Worm (Caenorhabditis elegans) whole organism, early embryonic: ENCODE data around the gene srx-125.

Experiments
- B0310.2 ChIP-seq: sonication (generic microtip); optimal IDR thresholded peaks from 2 replicates; lab custom pipeline; 2016; ENCODE audit warnings: mild to moderate bottlenecking, missing genetic modification characterization, missing compliant biosample characterization
- F13C5.2 ChIP-seq: sonication (generic microtip); optimal IDR thresholded peaks from 2 replicates; lab custom pipeline; 2017; ENCODE audit warnings: mild to moderate bottlenecking, missing genetic modification characterization, inconsistent platforms, missing compliant biosample characterization
- aly-1 ChIP-seq: sonication (generic microtip); optimal IDR thresholded peaks from 2 replicates; lab custom pipeline; 2016; ENCODE audit warnings: missing genetic modification characterization, missing compliant biosample characterization
- ama-1 ChIP-seq: fragments of 150-350 bp; optimal IDR thresholded peaks from 2 replicates; lab custom pipeline; 2014
- ceh-13 ChIP-seq: fragments of 200-800 bp; sonication (Bioruptor generic); optimal IDR thresholded peaks from 2 replicates; lab custom pipeline; 2018; ENCODE audit warnings: mild to moderate bottlenecking, missing genetic modification characterization, missing compliant biosample characterization
- ceh-36 ChIP-seq: sonication (generic microtip); optimal IDR thresholded peaks from 2 replicates; lab custom pipeline; 2016; ENCODE audit warnings: missing genetic modification characterization, inconsistent platforms, missing compliant biosample characterization
- ets-7 ChIP-seq: sonication (generic microtip); optimal IDR thresholded peaks from 2 replicates; lab custom pipeline; 2016; ENCODE audit warnings: missing genotype, missing genetic modification characterization, missing compliant biosample characterization
- flt-1 ChIP-seq: fragments of 200-800 bp; sonication (Bioruptor generic); IDR thresholded peaks from 2 replicates; pipeline ENCODE4 v1.3.6; 2022; ENCODE audit warnings: missing genetic modification characterization, missing compliant biosample characterization
- hmbx-1 ChIP-seq: sonication (generic microtip); optimal IDR thresholded peaks from 2 replicates; lab custom pipeline; 2016; ENCODE audit warnings: mild to moderate bottlenecking, missing genetic modification characterization, missing compliant biosample characterization
- hmg-4 ChIP-seq: fragments of 200-800 bp; sonication (Bioruptor generic); optimal IDR thresholded peaks from 2 replicates; lab custom pipeline; 2018; ENCODE audit warnings: mild to moderate bottlenecking, missing genetic modification characterization, missing compliant biosample characterization
- hnd-1 ChIP-seq: sonication (generic microtip); optimal IDR thresholded peaks from 2 replicates; lab custom pipeline; 2016; ENCODE audit warnings: missing genetic modification characterization, missing compliant biosample characterization
- pes-1 ChIP-seq: fragments of 200-800 bp; sonication (Bioruptor generic); IDR thresholded peaks from 2 replicates; pipeline ENCODE4 v1.3.6; 2022; ENCODE audit warnings: missing genetic modification reagents, missing genetic modification characterization, missing compliant biosample characterization
- scrt-1 ChIP-seq: fragments of 200-800 bp; sonication (Bioruptor generic); IDR thresholded peaks from 2 replicates; pipeline ENCODE4 v1.3.6; 2022; ENCODE audit warnings: missing genetic modification characterization, missing compliant biosample characterization
- sea-1 ChIP-seq: fragments of 200-800 bp; sonication (Bioruptor generic); conservative IDR thresholded peaks from 2 replicates; pipeline ENCODE4 v1.3.6; 2022; ENCODE audit warnings: missing genetic modification characterization, missing compliant biosample characterization
- tbx-11 ChIP-seq: fragments of 200-800 bp; sonication (Bioruptor generic); IDR thresholded peaks from 2 replicates; pipeline ENCODE4 v1.3.6; 2022; ENCODE audit warnings: missing genetic modification characterization, missing compliant biosample characterization
- tbx-37 ChIP-seq: fragments of 200-800 bp; sonication (Bioruptor generic); conservative IDR thresholded peaks from 2 replicates; pipeline ENCODE4 v1.3.6; 2022; ENCODE audit warnings: missing genetic modification reagents, missing genetic modification characterization, missing compliant biosample characterization
- tra-4 ChIP-seq: sonication (generic microtip); optimal IDR thresholded peaks from 2 replicates; lab custom pipeline; 2017; ENCODE audit warnings: missing genetic modification characterization, missing compliant biosample characterization

The srx-125 gene

DNA sequence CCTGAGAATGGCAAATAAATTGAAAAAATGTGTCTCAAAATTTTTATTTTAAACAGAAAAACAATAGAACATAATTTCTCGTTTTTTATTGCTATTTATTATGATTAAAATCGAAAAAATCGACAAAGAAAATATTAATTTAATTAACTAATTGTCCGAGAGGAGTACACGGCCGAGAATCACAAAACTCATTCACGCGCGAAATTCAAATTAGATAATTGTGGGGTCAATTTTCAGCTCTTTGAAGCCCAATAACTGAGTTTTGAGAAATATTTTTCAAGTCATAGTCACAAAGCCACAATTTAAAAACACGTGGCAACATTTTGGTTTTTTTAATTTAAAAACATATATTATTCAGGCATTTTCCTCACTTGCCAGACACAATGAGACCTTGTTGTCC lies 42.0 kb downstream of the srx-125 start:
- TF ChIP-seq aly-1 (tag; lab: Kevin White, UChicago) (no peak), ceh-36 (tag; lab: Kevin White, UChicago) (no peak), ets-7 (tag; lab: Kevin White, UChicago) (no peak)

ce11 chrV:13410688-13411087 lies 43.6 kb downstream of the srx-125 start, which contains the start of gene F53F1.4:
Gene F53F1.4 (plus strand): TSS chrV:13411077.
- no peak for TF ChIP-seq ets-7 (tag; lab: Kevin White, UChicago)
- no peak for TF ChIP-seq hmbx-1 (tag; lab: Kevin White, UChicago)
- TF ChIP-seq sea-1 (GFP tag; lab: Robert Waterston, UW) = no peak
- TF ChIP-seq ama-1 (lab: Kevin White, UChicago) = no peak
- TF ChIP-seq tra-4 (tag; lab: Kevin White, UChicago) = no peak
- no peak for TF ChIP-seq F13C5.2 (tag; lab: Kevin White, UChicago)
- no peak for TF ChIP-seq tbx-37 (GFP tag; lab: Robert Waterston, UW)
- TF ChIP-seq ceh-13 (GFP tag; lab: Kevin White, UChicago) = no peak
- no peak for TF ChIP-seq B0310.2
- no peak for TF ChIP-seq hnd-1 (tag; lab: Kevin White, UChicago)
- TF ChIP-seq ceh-36 (tag; lab: Kevin White, UChicago) = no peak
- TF ChIP-seq aly-1 (tag; lab: Kevin White, UChicago) = no peak
- no peak for TF ChIP-seq tbx-11
- no peak for TF ChIP-seq pes-1 (GFP tag; lab: Robert Waterston, UW)
- TF ChIP-seq hmg-4 = no peak
- TF ChIP-seq scrt-1 (GFP tag; lab: Robert Waterston, UW) = no peak
- TF ChIP-seq flt-1 (GFP tag; lab: Robert Waterston, UW) = no peak

- TF ChIP-seq pes-1 (GFP tag; lab: Robert Waterston, UW) (no peak; the same call in 1 of the 2 replicates), tbx-37 (GFP tag; lab: Robert Waterston, UW) (no peak), hnd-1 (tag; lab: Kevin White, UChicago) (no peak), tbx-11 (no peak), tra-4 (tag; lab: Kevin White, UChicago) (no peak), sea-1 (GFP tag; lab: Robert Waterston, UW) (no peak; the same call in 1 of the 2 replicates), ets-7 (tag; lab: Kevin White, UChicago) (no peak), hmbx-1 (tag; lab: Kevin White, UChicago) (no peak), ceh-13 (GFP tag; lab: Kevin White, UChicago) (no peak), ceh-36 (tag; lab: Kevin White, UChicago) (no peak)
These were observed 44.3 kb downstream of the srx-125 start for ce11 chrV:13411225-13411991.

- TF ChIP-seq tra-4 (tag; lab: Kevin White, UChicago) = no peak
- TF ChIP-seq tbx-37 (GFP tag; lab: Robert Waterston, UW) = no peak
- no peak for TF ChIP-seq F13C5.2 (tag; lab: Kevin White, UChicago)
- TF ChIP-seq pes-1 (GFP tag; lab: Robert Waterston, UW) = no peak
- no peak for TF ChIP-seq aly-1 (tag; lab: Kevin White, UChicago)
- no peak for TF ChIP-seq ama-1 (lab: Kevin White, UChicago)
- no peak for TF ChIP-seq ceh-13 (GFP tag; lab: Kevin White, UChicago)
- TF ChIP-seq hmg-4 = no peak
- TF ChIP-seq sea-1 (GFP tag; lab: Robert Waterston, UW) = no peak
- no peak for TF ChIP-seq ceh-36 (tag; lab: Kevin White, UChicago)
These were observed 44.8 kb downstream of the srx-125 start for ce11 chrV:13411992-13412298.

DNA sequence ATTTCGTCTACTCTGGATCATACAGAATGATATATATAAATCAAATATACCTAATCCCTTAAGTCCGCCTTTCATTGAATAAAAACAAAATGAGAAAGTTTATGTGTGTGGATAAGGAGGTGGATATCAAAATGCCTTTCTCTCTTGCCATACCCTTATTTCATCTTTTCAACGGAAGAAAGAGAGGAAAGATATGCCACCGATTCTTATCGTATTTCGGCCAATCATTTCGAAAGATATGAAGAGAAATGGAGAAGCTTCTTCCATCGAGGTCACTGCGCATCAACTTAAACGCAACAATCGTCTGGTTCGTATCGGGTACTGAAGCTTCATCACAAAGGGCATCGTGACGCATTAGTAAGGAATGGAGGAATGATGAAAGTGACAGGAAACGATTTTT lies 46.2 kb downstream of the srx-125 start:
- TF ChIP-seq scrt-1 (GFP tag; lab: Robert Waterston, UW) = no peak
- no peak for TF ChIP-seq ets-7 (tag; lab: Kevin White, UChicago)
- no peak for TF ChIP-seq hmbx-1 (tag; lab: Kevin White, UChicago)
- no peak for TF ChIP-seq ceh-13 (GFP tag; lab: Kevin White, UChicago)
- no peak for TF ChIP-seq pes-1 (GFP tag; lab: Robert Waterston, UW)
- TF ChIP-seq tra-4 (tag; lab: Kevin White, UChicago) = no peak
- no peak for TF ChIP-seq sea-1 (GFP tag; lab: Robert Waterston, UW)
- no peak for TF ChIP-seq hnd-1 (tag; lab: Kevin White, UChicago)
- TF ChIP-seq tbx-11 = no peak
- TF ChIP-seq tbx-37 (GFP tag; lab: Robert Waterston, UW) = no peak
- TF ChIP-seq F13C5.2 (tag; lab: Kevin White, UChicago) = no peak
- TF ChIP-seq aly-1 (tag; lab: Kevin White, UChicago) = no peak
- TF ChIP-seq flt-1 (GFP tag; lab: Robert Waterston, UW) = no peak
- no peak for TF ChIP-seq hmg-4
- no peak for TF ChIP-seq B0310.2
- no peak for TF ChIP-seq ama-1 (lab: Kevin White, UChicago)
- TF ChIP-seq ceh-36 (tag; lab: Kevin White, UChicago) = no peak

ce11 chrV:13414585-13414984 lies 47.5 kb downstream of the srx-125 start, which contains the start of gene cut-2:
Gene cut-2 (plus strand): TSS chrV:13414949.
- TF ChIP-seq aly-1 (tag; lab: Kevin White, UChicago) (no peak), pes-1 (GFP tag; lab: Robert Waterston, UW) (no peak), F13C5.2 (tag; lab: Kevin White, UChicago) (no peak), ama-1 (lab: Kevin White, UChicago) (no peak), hmg-4 (no peak)

- TF ChIP-seq ama-1 (lab: Kevin White, UChicago) (no peak), aly-1 (tag; lab: Kevin White, UChicago) (peak; percentile 18), ceh-36 (tag; lab: Kevin White, UChicago) (peak; percentile 35), tra-4 (tag; lab: Kevin White, UChicago) (no peak), sea-1 (GFP tag; lab: Robert Waterston, UW) (no peak), hnd-1 (tag; lab: Kevin White, UChicago) (no peak), hmbx-1 (tag; lab: Kevin White, UChicago) (no peak), pes-1 (GFP tag; lab: Robert Waterston, UW) (no peak), flt-1 (GFP tag; lab: Robert Waterston, UW) (no peak), tbx-37 (GFP tag; lab: Robert Waterston, UW) (no peak), scrt-1 (GFP tag; lab: Robert Waterston, UW) (peak; percentile 67; the same call in 1 of the 2 replicates), F13C5.2 (tag; lab: Kevin White, UChicago) (no peak), ets-7 (tag; lab: Kevin White, UChicago) (no peak), ceh-13 (GFP tag; lab: Kevin White, UChicago) (no peak), hmg-4 (no peak), B0310.2 (no peak), tbx-11 (no peak)
These were observed 48.3 kb downstream of the srx-125 start for ce11 chrV:13415462-13415861.
